Comparison of ENCODE assay signal across 1 fruit fly cellular context in the genomic region with DNA sequence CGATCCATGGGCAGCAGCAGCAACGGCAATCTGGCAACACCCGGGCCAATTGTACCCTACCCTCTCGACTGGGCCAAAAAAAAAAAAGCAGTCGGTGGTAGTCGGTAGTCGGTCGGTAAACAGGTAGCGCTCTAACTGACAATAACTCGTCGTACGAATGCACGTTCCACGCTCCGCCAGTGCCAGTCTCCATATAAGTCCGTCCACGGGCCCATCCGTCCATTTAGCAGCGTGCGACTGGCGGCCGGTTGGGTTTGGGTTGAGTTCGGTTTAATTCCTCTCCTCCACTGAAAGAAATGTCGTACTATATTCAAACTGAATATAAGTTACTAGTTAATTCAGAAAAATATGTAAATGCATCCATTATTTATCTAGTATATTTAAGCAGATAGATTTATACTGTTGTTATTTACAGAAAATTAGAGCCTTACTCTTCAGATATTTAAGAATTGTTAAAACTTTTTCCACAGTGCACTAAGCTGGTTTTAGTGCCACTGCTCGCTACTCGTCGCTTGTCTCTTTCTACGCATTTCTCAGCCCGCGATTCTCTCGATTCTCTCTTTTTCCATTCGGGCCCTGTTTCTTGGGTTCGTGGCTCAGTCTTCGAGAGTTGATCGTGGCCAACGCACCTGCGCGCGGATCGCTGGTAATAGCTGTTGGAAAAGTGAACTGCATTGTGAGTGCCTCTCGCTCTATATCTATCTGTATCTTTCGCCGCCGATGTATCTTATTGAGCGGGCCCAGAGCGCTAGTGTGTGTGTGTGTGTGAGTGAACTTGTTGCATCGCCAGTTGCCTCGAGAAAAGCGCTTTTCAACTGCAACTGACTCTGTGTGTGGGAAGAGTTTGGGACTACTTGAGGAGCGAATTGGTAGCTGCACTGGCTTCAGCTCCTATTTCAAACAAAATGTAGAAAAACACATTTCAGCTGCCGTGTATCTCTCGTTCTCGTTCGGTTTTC.
TF ChIP-seq lines count a peak whose summit lies in the region.

Gene bowl, plus strand, starts transcription at position 592 of the 959 bp plus-strand sequence.

TF ChIP-seq in whole organism, embryonic, 481 proteins besides CTCF, POLR2A, EP300 and RAD21 (continued from another document and continues in another):
- TF ChIP-seq Atf6 (GFP tag; IDR thresholded peaks at IDR 0.05; lab: Robert Waterston, UW) (peak; percentile 96), ara (GFP tag; IDR thresholded peaks at IDR 0.05; lab: Robert Waterston, UW) (peak; percentile 97), CG12942 (GFP tag; optimal IDR thresholded peaks at IDR 0.05; lab: Kevin White, UChicago) (peak; percentile 91), eve (GFP tag; optimal IDR thresholded peaks at IDR 0.05; lab: Kevin White, UChicago) (peak; percentile 98), CG2116 (GFP tag; optimal IDR thresholded peaks at IDR 0.05; lab: Kevin White, UChicago) (peak; percentile 74), tll (GFP tag; optimal IDR thresholded peaks at IDR 0.05; lab: Kevin White, UChicago) (peak in 1 of 2 experiments; percentile 38), maf-S (GFP tag; optimal IDR thresholded peaks at IDR 0.05; lab: Kevin White, UChicago) (peak; percentile 92), CG4404 (GFP tag; IDR thresholded peaks at IDR 0.05; lab: Robert Waterston, UW) (peak; percentile 97), CG1792 (GFP tag; optimal IDR thresholded peaks at IDR 0.05; lab: Kevin White, UChicago) (peak; percentile 87), scrt (GFP tag; optimal IDR thresholded peaks at IDR 0.05; lab: Kevin White, UChicago) (peak; percentile 86), fu2 (GFP tag; optimal IDR thresholded peaks at IDR 0.05; lab: Kevin White, UChicago) (peak; percentile 87), sug (tag; optimal IDR thresholded peaks at IDR 0.05; lab: Kevin White, UChicago) (peak; percentile 66), ind (GFP tag; optimal IDR thresholded peaks at IDR 0.05; lab: Kevin White, UChicago) (peak; percentile 89), CG2129 (GFP tag; IDR thresholded peaks at IDR 0.05; lab: Robert Waterston, UW; ENCODE audit: partially characterized antibody) (no peak), CG8359 (GFP tag; optimal IDR thresholded peaks at IDR 0.05; lab: Kevin White, UChicago; ENCODE audit: borderline replicate concordance) (peak; percentile 77), CG14050 (GFP tag; IDR thresholded peaks at IDR 0.05; lab: Robert Waterston, UW) (peak; percentile 95), Dip3 (GFP tag; optimal IDR thresholded peaks at IDR 0.05; lab: Kevin White, UChicago) (peak; percentile 91), ranshi (GFP tag; IDR thresholded peaks at IDR 0.05; lab: Robert Waterston, UW) (peak; percentile 96), CG3407 (GFP tag; optimal IDR thresholded peaks at IDR 0.05; lab: Kevin White, UChicago) (peak; percentile 93), CG33557 (GFP tag; optimal IDR thresholded peaks at IDR 0.05; lab: Kevin White, UChicago) (peak; percentile 97), exex (tag; optimal IDR thresholded peaks at IDR 0.05; lab: Kevin White, UChicago) (peak; percentile 42), peb (GFP tag; IDR thresholded peaks at IDR 0.05; lab: Robert Waterston, UW) (peak; percentile 95), zfh2 (GFP tag; optimal IDR thresholded peaks at IDR 0.05; lab: Kevin White, UChicago) (peak; percentile 84), Gug (GFP tag; IDR thresholded peaks at IDR 0.05; lab: Robert Waterston, UW) (peak; percentile 77; the same call in 3 of the 4 replicates), C15 (GFP tag; IDR thresholded peaks at IDR 0.05; lab: Robert Waterston, UW) (peak; percentile 85; the same call in 2 of the 3 replicates), esg (GFP tag; conservative IDR thresholded peaks at IDR 0.05; lab: Robert Waterston, UW) (peak; percentile 97), sc (optimal IDR thresholded peaks at IDR 0.05; lab: Kevin White, UChicago) (no peak), sc (GFP tag; optimal IDR thresholded peaks at IDR 0.05; lab: Kevin White, UChicago) (peak; percentile 96), CG17802 (tag; optimal IDR thresholded peaks at IDR 0.05; lab: Kevin White, UChicago) (peak; percentile 57), CG8089 (GFP tag; optimal IDR thresholded peaks at IDR 0.05; lab: Kevin White, UChicago) (peak; percentile 90), CoRest (tag; optimal IDR thresholded peaks at IDR 0.05; lab: Kevin White, UChicago) (peak; percentile 92), ham (GFP tag; IDR thresholded peaks at IDR 0.05; lab: Robert Waterston, UW) (peak; percentile 82; the same call in 1 of the 2 replicates), ato (GFP tag; IDR thresholded peaks at IDR 0.05; lab: Robert Waterston, UW; ENCODE audit: partially characterized antibody) (no peak), Opbp (GFP tag; IDR thresholded peaks at IDR 0.05; lab: Robert Waterston, UW; ENCODE audit: partially characterized antibody) (peak; percentile 44; the same call in 1 of the 3 replicates), CG7839 (tag; optimal IDR thresholded peaks at IDR 0.05; lab: Kevin White, UChicago) (peak; percentile 98), bigmax (GFP tag; optimal IDR thresholded peaks at IDR 0.05; lab: Kevin White, UChicago) (no peak), CG3995 (GFP tag; optimal IDR thresholded peaks at IDR 0.05; lab: Kevin White, UChicago) (peak; percentile 40), Med (GFP tag; lab: Kevin White, UChicago) (peak; percentile 94), CG10209 (GFP tag; optimal IDR thresholded peaks at IDR 0.05; lab: Kevin White, UChicago) (peak; percentile 96), GATAe (GFP tag; conservative IDR thresholded peaks at IDR 0.05; lab: Robert Waterston, UW) (peak; percentile 74; the same call in 1 of the 2 replicates), CG7786 (GFP tag; optimal IDR thresholded peaks at IDR 0.05; lab: Kevin White, UChicago) (peak; percentile 94), al (GFP tag; IDR thresholded peaks at IDR 0.05; lab: Robert Waterston, UW) (peak; percentile 96), eyg (GFP tag; optimal IDR thresholded peaks at IDR 0.05; lab: Kevin White, UChicago) (peak; percentile 75), H15 (GFP tag; IDR thresholded peaks at IDR 0.05; lab: Robert Waterston, UW) (peak; percentile 95), Eip74EF (GFP tag; optimal IDR thresholded peaks at IDR 0.05; lab: Kevin White, UChicago) (peak in 1 of 2 experiments; percentile 86), CG8478 (optimal IDR thresholded peaks at IDR 0.05; lab: Kevin White, UChicago) (no peak), Pdp1 (GFP tag; optimal IDR thresholded peaks at IDR 0.05; lab: Kevin White, UChicago) (peak; percentile 89 to 92), CG16815 (GFP tag; optimal IDR thresholded peaks at IDR 0.05; lab: Kevin White, UChicago) (peak; percentile 97), CG5180 (GFP tag; optimal IDR thresholded peaks at IDR 0.05; lab: Kevin White, UChicago) (peak; percentile 68), cas (GFP tag; IDR thresholded peaks at IDR 0.05; lab: Robert Waterston, UW) (peak; percentile 90), CG2875 (GFP tag; optimal IDR thresholded peaks at IDR 0.05; lab: Kevin White, UChicago) (peak; percentile 95), CG13775 (GFP tag; optimal IDR thresholded peaks at IDR 0.05; lab: Kevin White, UChicago) (peak; percentile 95), CG6813 (GFP tag; optimal IDR thresholded peaks at IDR 0.05; lab: Kevin White, UChicago) (peak; percentile 91), Hr39 (optimal IDR thresholded peaks at IDR 0.05; lab: Kevin White, UChicago) (no peak), CG12219 (GFP tag; optimal IDR thresholded peaks at IDR 0.05; lab: Kevin White, UChicago) (peak; percentile 96), sd (tag; optimal IDR thresholded peaks at IDR 0.05; lab: Kevin White, UChicago) (peak; percentile 95), CG32532 (GFP tag; IDR thresholded peaks at IDR 0.05; lab: Robert Waterston, UW) (peak; percentile 96), CG6272 (GFP tag; IDR thresholded peaks at IDR 0.05; lab: Robert Waterston, UW) (peak; percentile 91), YL-1 (GFP tag; optimal IDR thresholded peaks at IDR 0.05; lab: Kevin White, UChicago) (peak; percentile 70), CG15073 (GFP tag; optimal IDR thresholded peaks at IDR 0.05; lab: Kevin White, UChicago) (peak; percentile 64), nmo (GFP tag; optimal IDR thresholded peaks at IDR 0.05; lab: Kevin White, UChicago) (peak; percentile 91), kay (GFP tag; optimal IDR thresholded peaks at IDR 0.05; lab: Kevin White, UChicago) (peak; percentile 96), vfl (GFP tag; optimal IDR thresholded peaks at IDR 0.05; lab: Kevin White, UChicago) (peak; percentile 89), CG16779 (GFP tag; IDR thresholded peaks at IDR 0.05; lab: Robert Waterston, UW) (peak; percentile 88), Six4 (GFP tag; optimal IDR thresholded peaks at IDR 0.05; lab: Kevin White, UChicago) (peak; percentile 88), Doc3 (GFP tag; IDR thresholded peaks at IDR 0.05; lab: Robert Waterston, UW; ENCODE audit: partially characterized antibody) (0 out of 3 replicates have a peak, but pooled peaks have one; percentile 17), E2f2 (GFP tag; IDR thresholded peaks at IDR 0.05; lab: Robert Waterston, UW) (peak; percentile 84), CG9437 (GFP tag; optimal IDR thresholded peaks at IDR 0.05; lab: Kevin White, UChicago) (peak; percentile 91), fd96Cb (tag; optimal IDR thresholded peaks at IDR 0.05; lab: Kevin White, UChicago) (peak; percentile 92), CG17328 (GFP tag; IDR thresholded peaks at IDR 0.05; lab: Robert Waterston, UW) (peak; percentile 98), HmgD (GFP tag; optimal IDR thresholded peaks at IDR 0.05; lab: Kevin White, UChicago) (peak; percentile 67), ssp (GFP tag; IDR thresholded peaks at IDR 0.05; lab: Robert Waterston, UW) (peak; percentile 93), knrl (GFP tag; IDR thresholded peaks at IDR 0.05; lab: Robert Waterston, UW; ENCODE audit: partially characterized antibody) (no peak; the same call in 2 of the 3 replicates), CG5245 (GFP tag; optimal IDR thresholded peaks at IDR 0.05; lab: Kevin White, UChicago) (peak; percentile 85), inv (GFP tag; IDR thresholded peaks at IDR 0.05; lab: Robert Waterston, UW; ENCODE audit: partially characterized antibody) (no peak), PHDP (tag; optimal IDR thresholded peaks at IDR 0.05; lab: Kevin White, UChicago) (peak; percentile 97), ap (GFP tag; IDR thresholded peaks at IDR 0.05; lab: Robert Waterston, UW) (peak; percentile 96), slp2 (GFP tag; optimal IDR thresholded peaks at IDR 0.05; lab: Kevin White, UChicago) (peak; percentile 92), lov (optimal IDR thresholded peaks at IDR 0.05; lab: Kevin White, UChicago) (no peak), lov (GFP tag; IDR thresholded peaks at IDR 0.05; lab: Robert Waterston, UW) (peak; percentile 96), CG17186 (GFP tag; optimal IDR thresholded peaks at IDR 0.05; lab: Kevin White, UChicago) (peak; percentile 46), gt (GFP tag; IDR thresholded peaks at IDR 0.05; lab: Robert Waterston, UW) (peak; percentile 83), CG18619 (GFP tag; optimal IDR thresholded peaks at IDR 0.05; lab: Kevin White, UChicago) (peak; percentile 94), CG4730 (GFP tag; IDR thresholded peaks at IDR 0.05; lab: Robert Waterston, UW) (peak; percentile 96), CG4820 (GFP tag; optimal IDR thresholded peaks at IDR 0.05; lab: Kevin White, UChicago) (peak; percentile 94), CG30431 (GFP tag; optimal IDR thresholded peaks at IDR 0.05; lab: Kevin White, UChicago) (peak; percentile 93), sens-2 (GFP tag; IDR thresholded peaks at IDR 0.05; lab: Robert Waterston, UW) (peak; percentile 94), p53 (GFP tag; optimal IDR thresholded peaks at IDR 0.05; lab: Kevin White, UChicago) (peak; percentile 80), CG18764 (GFP tag; optimal IDR thresholded peaks at IDR 0.05; lab: Kevin White, UChicago) (peak; percentile 84), CG1024 (GFP tag; IDR thresholded peaks at IDR 0.05; lab: Robert Waterston, UW) (peak; percentile 93), Ssrp (tag; optimal IDR thresholded peaks at IDR 0.05; lab: Kevin White, UChicago) (peak; percentile 95), lab (GFP tag; optimal IDR thresholded peaks at IDR 0.05; lab: Kevin White, UChicago) (peak; percentile 93), Mes4 (GFP tag; optimal IDR thresholded peaks at IDR 0.05; lab: Kevin White, UChicago) (peak; percentile 90), dati (GFP tag; IDR thresholded peaks at IDR 0.05; lab: Robert Waterston, UW) (peak; percentile 92), NfI (GFP tag; optimal IDR thresholded peaks at IDR 0.05; lab: Kevin White, UChicago) (peak; percentile 91), Nf-YB (GFP tag; optimal IDR thresholded peaks at IDR 0.05; lab: Kevin White, UChicago) (peak; percentile 79), BtbVII (GFP tag; optimal IDR thresholded peaks at IDR 0.05; lab: Kevin White, UChicago) (peak; percentile 84), chm (GFP tag; IDR thresholded peaks at IDR 0.05; lab: Robert Waterston, UW) (peak; percentile 95), gro (GFP tag; optimal IDR thresholded peaks at IDR 0.05; lab: Kevin White, UChicago) (peak; percentile 86), CG10366 (GFP tag; IDR thresholded peaks at IDR 0.05; lab: Robert Waterston, UW) (peak; percentile 95), CG16863 (GFP tag; optimal IDR thresholded peaks at IDR 0.05; lab: Kevin White, UChicago) (peak; percentile 96), Awh (GFP tag; IDR thresholded peaks at IDR 0.05; lab: Robert Waterston, UW) (peak; percentile 97), twi (tag; optimal IDR thresholded peaks at IDR 0.05; lab: Kevin White, UChicago) (peak; percentile 90), CG6689 (GFP tag; IDR thresholded peaks at IDR 0.05; lab: Robert Waterston, UW) (peak; percentile 97), slbo (GFP tag; IDR thresholded peaks at IDR 0.05; lab: Robert Waterston, UW) (peak; percentile 97), sim (GFP tag; IDR thresholded peaks at IDR 0.05; lab: Robert Waterston, UW) (peak; percentile 97), Taf1 (GFP tag; IDR thresholded peaks at IDR 0.05; lab: Robert Waterston, UW) (peak; percentile 79), ewg (GFP tag; optimal IDR thresholded peaks at IDR 0.05; lab: Kevin White, UChicago) (peak; percentile 91), tin (GFP tag; optimal IDR thresholded peaks at IDR 0.05; lab: Kevin White, UChicago) (peak; percentile 95), pum (GFP tag; optimal IDR thresholded peaks at IDR 0.05; lab: Kevin White, UChicago) (peak; percentile 89), CG10959 (GFP tag; IDR thresholded peaks at IDR 0.05; lab: Robert Waterston, UW) (peak; percentile 97), HLH3B (GFP tag; IDR thresholded peaks at IDR 0.05; lab: Robert Waterston, UW) (peak; percentile 96), wek (GFP tag; optimal IDR thresholded peaks at IDR 0.05; lab: Kevin White, UChicago) (no peak), Hand (GFP tag; optimal IDR thresholded peaks at IDR 0.05; lab: Kevin White, UChicago) (peak; percentile 89), Dek (tag; optimal IDR thresholded peaks at IDR 0.05; lab: Kevin White, UChicago) (peak; percentile 95), en (GFP tag; optimal IDR thresholded peaks at IDR 0.05; lab: Kevin White, UChicago) (peak; percentile 82), stc (GFP tag; IDR thresholded peaks at IDR 0.05; lab: Robert Waterston, UW) (peak; percentile 96)
